Worm (Caenorhabditis elegans) whole organism, late embryonic: Measurements from ENCODE around the gene cdh-9.

Source experiments
- ama-1 ChIP-seq: fragments of 150-350 bp; optimal IDR thresholded peaks from 2 replicates; lab custom pipeline; 2014
- fkh-10 ChIP-seq: fragments of 150-350 bp; optimal IDR thresholded peaks from 2 replicates; lab custom pipeline; 2014; ENCODE audit warnings: missing biosample characterization, missing genetic modification reagents, missing genetic modification characterization
- pha-2 ChIP-seq: sonication (generic microtip); optimal IDR thresholded peaks from 2 replicates; lab custom pipeline; 2017; ENCODE audit warnings: mild to moderate bottlenecking, missing genetic modification characterization, missing compliant biosample characterization
- pha-4 ChIP-seq: fragments of 150-350 bp; optimal IDR thresholded peaks from 2 replicates; lab custom pipeline; 2018; ENCODE audit warnings: missing biosample characterization, missing genetic modification reagents, missing genetic modification characterization

DNA sequence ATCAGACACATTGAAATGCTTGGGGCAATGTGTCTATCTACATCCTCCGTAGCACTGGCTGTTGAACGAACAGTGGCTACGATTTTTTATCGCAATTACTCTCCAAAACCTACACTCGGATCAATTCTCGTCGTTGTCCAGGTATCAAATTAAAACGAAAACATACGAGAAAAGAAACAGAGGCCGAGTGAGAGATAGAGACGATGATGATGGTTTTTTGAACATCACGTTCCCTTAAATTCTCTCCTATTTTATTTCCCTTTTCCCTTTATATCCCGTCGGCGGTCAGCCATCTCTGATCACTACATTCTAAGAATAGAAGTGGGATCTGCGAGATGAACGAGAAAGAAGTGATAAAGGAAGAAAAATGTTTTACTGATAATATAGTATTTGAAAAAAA lies 35.6 kb upstream of the cdh-9 start:
- TF ChIP-seq ama-1 (lab: Kevin White, UChicago) (no peak), fkh-10 (no peak), pha-4 (tag; lab: Kevin White, UChicago) (no peak), pha-2 (tag; lab: Kevin White, UChicago) (no peak)
